Worm (Caenorhabditis elegans) whole organism, dauer: ENCODE results near the gene puf-11.

Source experiments
- unc-62 ChIP-seq: sonication (generic microtip); optimal IDR thresholded peaks from 2 replicates; lab custom pipeline; 2017; ENCODE audit warnings: missing biosample characterization, missing genetic modification reagents, missing genetic modification characterization

The puf-11 gene

DNA sequence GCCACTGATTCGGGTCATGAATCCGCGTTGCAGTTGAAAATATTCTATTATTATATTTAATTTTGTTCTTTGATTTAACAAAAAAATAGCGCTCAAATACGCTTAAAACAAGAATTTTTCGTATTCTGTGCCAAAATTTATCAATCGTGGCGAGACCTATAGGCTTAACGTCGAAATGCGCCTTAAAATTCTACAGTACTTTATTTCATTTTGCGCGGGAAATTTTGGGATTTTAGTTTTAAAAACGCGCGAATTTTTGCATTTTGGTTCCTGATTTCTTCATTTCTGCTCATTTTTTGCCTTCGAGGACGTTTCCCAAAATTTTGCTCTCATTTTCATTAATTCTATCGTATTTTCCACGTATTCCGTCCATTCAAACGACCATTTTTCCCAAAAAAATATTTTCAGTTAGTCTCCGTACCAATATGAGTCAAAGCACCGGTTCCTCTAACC, at the start of gene puf-11:
TSS of gene puf-11 (plus strand) at position 403 of the 453 bp plus-strand sequence.
- no peak for TF ChIP-seq unc-62 (GFP tag; lab: Kevin White, UChicago)

DNA sequence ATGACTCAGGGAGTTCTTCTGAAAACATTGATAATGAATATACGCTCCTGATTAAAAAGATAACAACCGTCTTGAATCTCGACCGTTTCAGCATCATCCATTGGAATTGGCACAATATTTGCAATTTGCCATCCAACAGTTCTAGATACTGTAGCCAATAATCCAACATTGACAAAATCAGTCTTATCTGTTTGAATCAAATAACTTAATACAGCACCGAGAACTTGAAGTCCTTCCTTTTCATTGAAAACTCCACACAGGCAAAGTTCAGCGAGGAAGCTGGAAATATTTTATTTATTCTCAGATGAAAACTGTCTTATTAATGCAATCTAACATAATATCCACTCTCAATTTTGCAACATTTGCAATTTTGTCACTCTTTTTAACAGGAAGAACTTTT, 49.1 kb upstream of the puf-11 start:
- no peak for TF ChIP-seq unc-62 (GFP tag; lab: Kevin White, UChicago)

DNA sequence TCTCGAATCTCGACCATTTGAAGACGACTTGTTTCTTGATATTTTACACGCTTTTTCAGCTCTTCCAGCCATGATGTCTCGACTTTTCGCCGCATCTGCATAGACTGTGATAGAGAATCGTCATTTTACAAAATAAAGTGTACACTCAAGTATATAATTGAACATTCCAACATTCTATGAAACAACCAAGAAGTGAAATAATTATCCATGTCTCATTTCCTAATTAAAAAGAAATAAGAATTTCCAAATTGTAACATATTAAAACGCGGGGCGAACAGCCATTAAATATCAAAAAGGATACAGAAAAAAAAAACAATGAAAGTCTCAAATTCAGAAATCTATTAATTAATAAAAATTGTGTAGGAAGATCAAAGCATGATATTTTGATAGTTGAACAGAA, 48.4 kb upstream of the puf-11 start, which contains the start of gene smg-3:
TSS of gene smg-3 (minus strand) at position 101 of the 400 bp plus-strand sequence.
- TF ChIP-seq unc-62 (GFP tag; lab: Kevin White, UChicago) = no peak

DNA sequence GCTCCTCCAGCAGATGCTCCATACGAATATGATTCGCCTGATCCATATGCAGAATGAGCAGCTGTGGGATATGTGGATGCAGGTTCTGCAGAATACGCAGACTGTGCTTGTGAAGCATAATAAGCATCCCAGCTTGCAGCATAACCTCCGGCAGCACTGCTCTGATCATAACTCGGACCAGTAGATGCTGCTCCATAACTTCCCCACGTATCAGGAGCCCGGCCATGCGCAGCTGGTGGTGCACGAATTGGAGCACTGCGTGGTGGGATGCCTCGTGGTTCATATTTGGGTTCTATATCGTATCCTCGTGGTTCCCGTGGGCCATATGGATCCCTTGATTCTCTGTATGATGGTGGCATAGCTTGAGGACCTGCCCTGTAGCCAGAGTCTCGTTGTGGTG, 47.7 kb upstream of the puf-11 start:
- TF ChIP-seq unc-62 (GFP tag; lab: Kevin White, UChicago) = no peak

DNA sequence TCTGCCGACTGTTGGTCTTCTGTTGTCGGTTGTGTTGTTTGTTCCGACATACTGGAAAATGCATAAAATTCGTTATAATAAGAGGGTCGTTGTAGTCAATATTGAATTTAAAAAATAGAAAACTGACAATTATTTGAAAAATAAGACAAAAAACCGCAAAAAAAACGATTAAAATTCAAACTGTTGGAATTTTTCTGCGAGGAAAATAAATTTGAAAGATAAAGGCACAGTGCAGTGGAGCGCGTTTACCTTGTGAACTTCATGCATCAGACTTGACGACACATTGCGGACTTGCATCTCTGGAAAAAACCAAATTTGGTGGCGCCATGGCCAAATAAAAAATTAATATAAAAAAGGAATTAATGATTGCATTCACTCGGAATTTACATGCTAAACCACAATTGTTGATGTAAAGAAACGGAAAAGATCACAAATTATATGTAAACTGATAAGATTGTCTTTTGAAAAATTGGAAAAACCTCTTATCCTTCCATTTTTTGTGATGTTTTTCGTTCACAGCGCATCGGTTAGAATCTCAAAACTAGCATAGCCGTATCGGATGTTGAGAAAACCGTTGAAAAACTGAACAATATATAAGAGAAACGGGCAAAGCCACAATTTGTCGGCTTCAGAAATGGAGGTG, 44.8 kb upstream of the puf-11 start, which contains the start of the genes hrpf-2 and bli-6:
TSS of gene hrpf-2 (minus strand) at position 51 of the 643 bp plus-strand sequence.
TSS of gene bli-6 (plus strand) at position 593 of the 643 bp plus-strand sequence.
- TF ChIP-seq unc-62 (GFP tag; lab: Kevin White, UChicago) = no peak

DNA sequence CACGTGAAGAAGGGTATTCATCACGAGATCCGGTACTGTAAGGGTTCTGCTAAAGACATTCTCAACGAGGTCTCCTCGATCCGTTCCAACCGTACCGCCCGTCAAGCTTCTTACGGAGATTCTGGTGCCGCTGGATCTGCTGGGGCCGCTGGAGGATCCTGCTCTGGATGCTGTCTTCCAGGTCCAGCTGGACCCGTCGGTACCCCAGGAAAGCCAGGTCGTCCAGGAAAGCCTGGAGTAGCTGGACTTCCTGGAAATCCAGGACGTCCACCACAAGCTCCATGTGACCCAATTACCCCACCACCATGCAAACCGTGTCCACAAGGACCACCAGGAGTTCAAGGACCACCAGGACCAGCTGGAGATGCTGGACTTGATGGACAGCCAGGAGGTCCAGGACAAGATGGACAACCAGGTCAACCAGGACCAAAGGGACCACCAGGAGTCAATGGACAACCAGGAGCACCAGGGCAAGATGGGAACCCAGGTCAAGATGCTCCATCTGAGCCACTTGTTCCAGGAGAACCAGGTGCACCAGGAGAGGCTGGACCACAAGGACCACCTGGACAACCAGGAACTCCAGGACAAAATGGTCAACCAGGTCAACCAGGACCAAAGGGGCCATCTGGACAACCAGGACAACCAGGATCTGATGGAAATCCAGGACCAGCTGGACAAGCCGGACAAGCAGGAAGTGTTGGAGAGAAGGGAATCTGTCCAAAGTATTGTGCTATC, 43.9 kb upstream of the puf-11 start:
- TF ChIP-seq unc-62 (GFP tag; lab: Kevin White, UChicago) = no peak

DNA sequence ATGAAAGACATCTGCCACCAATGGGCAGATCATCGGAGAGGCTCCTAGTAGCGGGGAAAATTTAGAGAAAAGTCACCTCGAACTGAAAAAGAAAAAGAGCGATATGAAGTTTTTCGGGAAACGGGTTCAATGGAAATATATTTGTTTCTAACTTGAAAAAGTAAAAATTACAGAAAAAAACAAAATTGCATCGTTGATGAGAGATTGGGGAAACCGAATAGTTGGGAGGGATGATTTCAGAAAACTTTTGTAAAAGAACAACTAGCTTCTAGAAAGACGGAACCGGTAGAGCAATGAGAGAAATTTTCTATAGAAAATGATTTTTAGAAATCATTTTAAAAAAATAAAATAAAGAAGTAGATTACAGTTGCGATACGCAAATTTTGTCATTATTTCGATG, 43.0 kb upstream of the puf-11 start:
- TF ChIP-seq unc-62 (GFP tag; lab: Kevin White, UChicago) = no peak

DNA sequence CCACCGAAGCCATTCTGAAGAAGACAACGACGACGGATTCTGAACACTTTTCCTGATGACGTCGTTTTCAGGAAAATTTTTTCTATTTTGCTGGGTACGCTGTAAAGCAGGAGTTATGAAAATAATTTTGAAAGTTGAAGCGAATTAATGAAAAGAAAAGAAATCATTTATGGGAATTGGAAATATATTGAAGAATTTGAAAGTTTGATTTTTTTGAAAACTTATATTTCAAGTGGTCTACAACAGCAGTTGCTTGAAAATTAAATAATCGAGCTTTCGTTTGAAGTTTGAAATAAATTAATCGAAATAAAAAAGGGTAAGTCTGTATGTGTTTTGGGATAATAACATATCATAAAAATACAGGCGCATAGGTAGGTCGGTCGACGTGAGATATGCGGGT, 37.4 kb upstream of the puf-11 start, which contains the start of gene shl-1:
TSS of gene shl-1 (minus strand) at position 101 of the 400 bp plus-strand sequence.
- no peak for TF ChIP-seq unc-62 (GFP tag; lab: Kevin White, UChicago)

DNA sequence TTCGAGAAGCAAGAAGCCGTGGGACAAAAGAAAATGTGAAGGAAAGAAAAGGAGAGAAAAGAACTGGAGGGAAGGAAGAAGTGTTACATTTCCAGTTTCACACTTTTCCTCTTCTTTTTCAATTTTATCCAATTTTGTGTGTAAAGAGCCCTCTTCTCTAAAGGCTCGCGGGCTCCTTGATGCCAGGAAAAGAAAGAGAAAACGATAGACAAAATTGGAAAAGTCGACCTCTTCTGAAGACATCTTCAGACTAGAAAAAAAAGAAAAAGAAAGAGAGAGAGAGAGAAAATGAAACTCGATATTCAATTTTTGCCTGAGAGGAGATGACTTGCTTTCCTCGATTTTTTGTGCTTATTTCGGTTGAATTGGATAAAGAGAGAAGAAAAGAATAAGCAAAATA, 36.4 kb upstream of the puf-11 start:
- no peak for TF ChIP-seq unc-62 (GFP tag; lab: Kevin White, UChicago)

DNA sequence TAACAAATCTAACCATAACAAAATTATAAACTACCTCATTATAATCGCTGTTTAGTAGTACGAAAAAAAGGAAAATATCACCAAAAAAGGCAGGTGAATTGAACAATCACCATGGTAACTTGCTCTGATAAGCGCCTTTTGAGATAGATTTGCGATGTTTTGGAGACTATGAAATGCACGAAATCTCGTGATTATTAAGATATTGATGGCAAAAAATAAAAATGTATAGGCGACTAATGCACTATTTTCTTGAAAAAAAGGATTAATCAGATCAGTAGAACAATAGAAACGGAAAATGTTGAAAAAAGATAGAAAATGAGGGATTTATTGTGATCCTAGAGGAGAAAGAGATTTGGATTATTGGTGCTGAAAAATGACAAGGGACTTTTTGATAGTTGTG, 32.8 kb upstream of the puf-11 start:
- TF ChIP-seq unc-62 (GFP tag; lab: Kevin White, UChicago) = no peak

DNA sequence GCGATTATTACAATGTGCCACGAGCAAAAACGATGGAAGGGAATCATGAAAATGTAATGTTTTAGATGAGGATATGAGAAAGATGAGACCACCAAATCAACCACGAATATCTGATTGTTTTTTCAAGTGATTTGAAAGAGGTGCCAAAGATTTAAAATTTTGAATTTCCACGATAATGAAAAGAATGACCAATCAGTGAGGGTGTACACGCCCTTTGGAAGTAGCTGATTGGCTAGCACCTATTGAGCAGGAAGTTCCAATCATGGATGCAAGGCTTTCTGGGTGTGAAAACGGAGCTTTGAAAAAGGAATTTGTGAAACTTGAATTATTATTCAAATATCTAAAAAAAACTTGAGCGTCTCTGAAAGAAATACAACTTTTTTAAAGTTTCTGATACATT, 29.8 kb upstream of the puf-11 start:
- TF ChIP-seq unc-62 (GFP tag; lab: Kevin White, UChicago) = no peak

DNA sequence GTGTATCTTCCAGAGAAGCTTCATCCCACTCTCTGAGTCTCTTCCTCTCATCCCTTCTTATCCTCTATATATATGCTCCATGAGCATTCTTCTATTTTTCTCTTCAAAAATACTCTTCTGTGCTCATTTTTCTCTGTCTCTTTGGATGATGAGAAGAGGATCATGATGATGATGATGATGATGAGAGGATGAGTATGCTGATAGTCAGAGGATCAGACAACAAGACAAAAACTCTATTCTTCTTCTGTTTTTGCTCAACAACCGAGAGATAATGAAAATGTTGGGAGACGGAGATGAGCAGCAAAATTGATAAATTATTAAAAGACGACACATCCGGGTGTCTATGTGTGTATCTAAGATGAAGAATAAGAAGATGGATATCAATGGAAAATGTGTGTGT, 28.1 kb upstream of the puf-11 start:
- no peak for TF ChIP-seq unc-62 (GFP tag; lab: Kevin White, UChicago)

DNA sequence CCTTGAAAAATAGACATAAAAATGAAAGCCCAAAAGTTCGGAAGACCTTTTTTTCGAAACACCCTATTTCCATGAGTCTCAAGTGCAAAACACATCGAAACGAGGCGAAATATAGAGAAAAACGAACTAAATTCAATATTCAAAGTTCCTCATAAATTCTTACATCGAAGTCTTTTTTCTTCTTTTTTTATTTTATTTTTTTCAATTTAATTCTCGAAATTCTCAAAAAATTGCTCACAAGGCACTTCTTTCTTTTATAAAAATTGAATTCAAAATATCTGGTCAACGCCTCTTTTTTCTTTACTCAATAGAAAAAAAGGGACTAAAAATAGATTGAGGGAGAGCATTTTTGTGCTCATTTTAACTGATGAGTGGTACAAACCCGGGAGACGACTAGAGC, 26.2 kb upstream of the puf-11 start:
- TF ChIP-seq unc-62 (GFP tag; lab: Kevin White, UChicago) = no peak

DNA sequence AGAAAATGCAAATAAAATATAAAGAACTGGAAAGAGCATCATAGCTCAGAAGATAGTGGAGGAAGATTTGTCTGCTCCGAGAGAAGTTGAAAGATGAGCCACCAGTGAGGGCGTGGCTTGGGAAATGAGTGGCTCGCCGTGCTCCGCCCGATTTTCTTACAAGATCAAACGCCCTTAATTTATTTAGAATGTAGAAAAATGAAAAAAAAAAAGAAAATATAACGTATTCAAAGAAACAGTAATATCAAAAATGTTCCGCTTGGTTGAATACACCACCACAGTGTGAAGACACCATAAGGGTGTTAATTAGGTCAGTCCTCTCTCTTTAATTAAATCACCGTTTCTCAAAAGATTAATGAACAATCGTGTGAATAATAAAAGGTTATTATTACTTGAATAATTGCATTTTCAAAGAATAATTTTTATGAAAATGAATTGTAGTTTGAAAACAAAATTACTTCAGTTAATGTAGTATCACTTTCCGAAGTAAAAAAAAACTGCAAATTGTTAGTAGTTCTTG, 18.9 kb upstream of the puf-11 start, which contains the start of gene sfrp-1:
TSS of gene sfrp-1 (minus strand) at position 51 of the 520 bp plus-strand sequence.
- no peak for TF ChIP-seq unc-62 (GFP tag; lab: Kevin White, UChicago)

DNA sequence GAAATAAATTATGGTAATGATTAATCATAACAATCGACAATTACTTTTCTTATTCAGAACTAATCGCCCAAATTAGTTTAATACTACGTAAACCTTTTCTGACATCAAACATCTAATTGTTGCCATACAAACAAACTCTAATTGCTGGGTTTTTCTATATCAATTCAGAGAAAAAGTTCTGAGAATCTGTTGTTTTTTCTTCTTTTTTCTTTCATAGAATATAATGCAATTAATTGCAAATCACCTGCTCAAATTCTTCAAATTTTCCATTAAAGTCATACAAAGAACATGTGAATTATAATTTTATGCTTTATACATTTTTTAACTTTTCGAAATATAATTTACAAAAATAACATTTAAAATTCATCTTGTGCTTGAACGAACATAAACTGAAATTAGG, 18.0 kb upstream of the puf-11 start:
- no peak for TF ChIP-seq unc-62 (GFP tag; lab: Kevin White, UChicago)

DNA sequence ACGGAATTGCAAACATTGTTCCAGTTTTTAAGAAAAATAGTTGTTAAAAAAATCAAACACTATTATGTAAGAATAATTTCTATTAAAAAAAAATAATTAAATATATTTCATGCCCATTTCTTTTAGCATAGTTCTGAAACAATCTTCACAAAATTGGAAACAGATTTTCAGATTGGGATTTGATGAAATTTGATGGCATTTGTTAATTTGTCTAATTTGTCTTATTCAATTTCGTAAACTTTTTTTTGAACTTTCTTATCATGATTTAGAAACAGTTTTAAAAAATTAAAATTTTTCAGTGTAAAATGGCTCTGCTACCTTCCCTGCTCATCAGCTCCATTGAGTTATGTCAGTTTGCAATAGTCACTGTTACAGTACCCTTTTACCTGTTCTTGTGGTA, 16.5 kb upstream of the puf-11 start, which contains the start of gene srv-13:
TSS of gene srv-13 (plus strand) at position 301 of the 400 bp plus-strand sequence.
- TF ChIP-seq unc-62 (GFP tag; lab: Kevin White, UChicago) = no peak
